Worm (Caenorhabditis elegans): Measurements from ENCODE around the gene srlf-14.

srlf-14 gene

ce11 chrIV:10935336-10935735, 41.2 kb upstream of the srlf-14 start (continued):
- peak; percentile 71 for TF ChIP-seq isw-1 (GFP tag; IDR thresholded peaks at IDR 0.05)
- peak; percentile 93 for TF ChIP-seq ama-1 (optimal IDR thresholded peaks at IDR 0.05)
- TF ChIP-seq nhr-71 (tag; optimal IDR thresholded peaks at IDR 0.05): peak; percentile 98
- peak; percentile 79 to 86 for TF ChIP-seq lin-35 (GFP tag; optimal IDR thresholded peaks at IDR 0.05)
- peak; percentile 51 for TF ChIP-seq zip-4 (GFP tag; optimal IDR thresholded peaks at IDR 0.05)
- TF ChIP-seq ceh-63 (GFP tag; optimal IDR thresholded peaks at IDR 0.05): no peak
- peak in 1 of 2 experiments; percentile 86 for TF ChIP-seq ztf-11 (tag; optimal IDR thresholded peaks at IDR 0.05)
- TF ChIP-seq tlp-1 (tag; optimal IDR thresholded peaks at IDR 0.05): no peak
- peak; percentile 94 for TF ChIP-seq fkh-8 (tag; optimal IDR thresholded peaks at IDR 0.05)
- peak in 2 of 6 experiments; percentile 39 to 69 for TF ChIP-seq elt-3 (tag; optimal IDR thresholded peaks at IDR 0.05)
- no peak for TF ChIP-seq ces-1 (GFP tag; optimal IDR thresholded peaks at IDR 0.05)
- TF ChIP-seq efl-1 (optimal IDR thresholded peaks at IDR 0.05): peak; percentile 79 to 82
- peak; percentile 61 to 94 for TF ChIP-seq efl-1 (GFP tag; optimal IDR thresholded peaks at IDR 0.05 in 1 of 2)
- peak; percentile 51 for TF ChIP-seq grh-1 (GFP tag; IDR thresholded peaks at IDR 0.05)
- peak; percentile 77 for TF ChIP-seq fos-1 (tag; optimal IDR thresholded peaks at IDR 0.05)
- TF ChIP-seq irx-1 (tag; optimal IDR thresholded peaks at IDR 0.05): peak; percentile 76
- TF ChIP-seq dsc-1 (tag; optimal IDR thresholded peaks at IDR 0.05): peak; percentile 99
- TF ChIP-seq tbx-2 (tag; optimal IDR thresholded peaks at IDR 0.05): peak; percentile 90
- no peak for TF ChIP-seq unc-62 (GFP tag; optimal IDR thresholded peaks at IDR 0.05)
- peak; percentile 90 for TF ChIP-seq nhr-11 (tag; optimal IDR thresholded peaks at IDR 0.05)
- peak; percentile 93 for TF ChIP-seq nhr-85 (tag)
- TF ChIP-seq snpc-4 (tag; optimal IDR thresholded peaks at IDR 0.05): peak; percentile 43
- peak; percentile 96 for TF ChIP-seq mep-1 (tag; optimal IDR thresholded peaks at IDR 0.05)
- no peak for TF ChIP-seq hlh-4 (tag; optimal IDR thresholded peaks at IDR 0.05)
- TF ChIP-seq ceh-82 (tag; optimal IDR thresholded peaks at IDR 0.05): peak; percentile 47 to 84 (median 66)
- peak; percentile 94 for TF ChIP-seq rnt-1 (tag; optimal IDR thresholded peaks at IDR 0.05)
- TF ChIP-seq lsy-2 (tag; optimal IDR thresholded peaks at IDR 0.05): peak; percentile 89 to 90
- TF ChIP-seq sup-37 (GFP tag; optimal IDR thresholded peaks at IDR 0.05): no peak
- peak; percentile 96 for TF ChIP-seq unc-86 (tag; optimal IDR thresholded peaks at IDR 0.05)
- no peak for TF ChIP-seq nhr-12 (tag; optimal IDR thresholded peaks at IDR 0.05)
- TF ChIP-seq nhr-19 (GFP tag; conservative IDR thresholded peaks at IDR 0.05): peak; percentile 92
- TF ChIP-seq dpl-1 (GFP tag; optimal IDR thresholded peaks at IDR 0.05): peak; percentile 62 to 68 (median 64)
- no peak for TF ChIP-seq sptf-1 (tag; optimal IDR thresholded peaks at IDR 0.05)
- peak; percentile 93 for TF ChIP-seq nhr-47 (tag; optimal IDR thresholded peaks at IDR 0.05)
- peak; percentile 51 for TF ChIP-seq unc-98 (GFP tag; IDR thresholded peaks at IDR 0.05)
- no peak for TF ChIP-seq C34B4.2 (tag; optimal IDR thresholded peaks at IDR 0.05)
- TF ChIP-seq xbp-1 (tag; optimal IDR thresholded peaks at IDR 0.05): peak; percentile 91
- TF ChIP-seq nhr-84 (tag; optimal IDR thresholded peaks at IDR 0.05): no peak
- peak; percentile 63 for TF ChIP-seq aha-1 (tag; optimal IDR thresholded peaks at IDR 0.05)
- no peak for TF ChIP-seq nhr-77 (tag; optimal IDR thresholded peaks at IDR 0.05)
- peak; percentile 78 for TF ChIP-seq skn-1 (tag; optimal IDR thresholded peaks at IDR 0.05)

- no peak for TF ChIP-seq ceh-88 (GFP tag; IDR thresholded peaks at IDR 0.05)
- no peak for TF ChIP-seq efl-3 (GFP tag; optimal IDR thresholded peaks at IDR 0.05)
- TF ChIP-seq lin-13 (GFP tag; optimal IDR thresholded peaks at IDR 0.05): no peak
- no peak for TF ChIP-seq hlh-4 (tag; optimal IDR thresholded peaks at IDR 0.05)
- no peak for TF ChIP-seq jun-1 (tag; optimal IDR thresholded peaks at IDR 0.05)
- TF ChIP-seq lin-35 (GFP tag; optimal IDR thresholded peaks at IDR 0.05): no peak
- no peak for TF ChIP-seq tlp-1 (tag; optimal IDR thresholded peaks at IDR 0.05)
- no peak for TF ChIP-seq pax-3 (tag; optimal IDR thresholded peaks at IDR 0.05)
- TF ChIP-seq unc-62 (GFP tag; optimal IDR thresholded peaks at IDR 0.05): no peak
- no peak for TF ChIP-seq nhr-71 (tag; optimal IDR thresholded peaks at IDR 0.05)
- TF ChIP-seq mab-9 (GFP tag; IDR thresholded peaks at IDR 0.05): no peak
- no peak for TF ChIP-seq vab-15 (tag; optimal IDR thresholded peaks at IDR 0.05)
- no peak for TF ChIP-seq tbx-2 (tag; optimal IDR thresholded peaks at IDR 0.05)
- TF ChIP-seq lin-39 (tag; optimal IDR thresholded peaks at IDR 0.05): no peak
- TF ChIP-seq ztf-11 (tag; optimal IDR thresholded peaks at IDR 0.05): no peak
- TF ChIP-seq egl-13 (tag; optimal IDR thresholded peaks at IDR 0.05): no peak
- no peak for TF ChIP-seq Y116A8C.19 (tag; optimal IDR thresholded peaks at IDR 0.05; ENCODE audit: borderline replicate concordance)
- no peak for TF ChIP-seq sup-37 (GFP tag; optimal IDR thresholded peaks at IDR 0.05)
Observed at ce11 chrIV:10934786-10935185, 40.6 kb upstream of the srlf-14 start.

Data from whole organism, L1 larva.